Worm (Caenorhabditis elegans): ENCODE results near the gene mel-32.

DNA sequence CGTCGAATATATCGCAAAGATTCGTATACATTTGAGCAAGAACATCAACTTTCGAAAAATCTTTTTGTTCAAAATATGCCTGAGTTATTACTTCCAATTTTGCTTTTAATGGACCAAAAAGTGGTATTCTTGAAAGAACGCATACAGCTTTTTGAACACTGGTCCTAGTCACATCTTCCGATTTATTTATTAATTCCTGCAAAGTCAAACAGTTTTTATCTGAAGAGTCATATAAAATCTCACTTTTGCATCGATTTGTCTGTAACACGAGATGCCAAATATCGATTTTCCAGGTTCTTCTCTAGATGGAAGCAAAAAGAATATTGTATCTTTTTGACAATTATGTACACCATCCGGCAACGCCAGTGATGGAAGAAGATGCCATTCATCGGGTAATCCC is 7.1 kb upstream of the mel-32 start:
- TF ChIP-seq snpc-1.3 (tag; optimal IDR thresholded peaks at IDR 0.05; ENCODE audit: insufficient read depth) (no peak), ama-1 (optimal IDR thresholded peaks at IDR 0.05) (no peak), ama-1 (GFP tag; optimal IDR thresholded peaks at IDR 0.05) (no peak), hsf-1 (GFP tag; IDR thresholded peaks at IDR 0.05) (no peak), F39B2.1 (GFP tag; IDR thresholded peaks at IDR 0.05) (no peak), efl-1 (GFP tag; optimal IDR thresholded peaks at IDR 0.05) (no peak), bed-1 (GFP tag; IDR thresholded peaks at IDR 0.05) (no peak)

Data from whole organism, young adult.